Worm (Caenorhabditis elegans): Measurements from ENCODE around the gene E02H9.1.
"Not testable (repeated sequence)": the region's sequence is repeated elsewhere in the genome, so short reads cannot be mapped to it uniquely, and the experiment has no call there.

E02H9.1 gene

ce11 chrIII:2454757-2455306 lies 13.5 kb upstream of the E02H9.1 start, which contains the start of gene nhr-121:
nhr-121 (minus strand) TSS chrIII:2454807.
- no peak for TF ChIP-seq madf-2 (tag; optimal IDR thresholded peaks at IDR 0.05)
- no peak for TF ChIP-seq elt-4 (tag; optimal IDR thresholded peaks at IDR 0.05)
- TF ChIP-seq unc-86 (tag; optimal IDR thresholded peaks at IDR 0.05): no peak
- TF ChIP-seq mec-3 (tag; optimal IDR thresholded peaks at IDR 0.05; ENCODE audit: borderline replicate concordance): no peak
- TF ChIP-seq pag-3 (tag; optimal IDR thresholded peaks at IDR 0.05; ENCODE audit: borderline replicate concordance): no peak
- TF ChIP-seq ttx-3 (tag; optimal IDR thresholded peaks at IDR 0.05): no peak
- no peak for TF ChIP-seq T23F11.4 (GFP tag; optimal IDR thresholded peaks at IDR 0.05)
- TF ChIP-seq nfya-1 (tag; optimal IDR thresholded peaks at IDR 0.05): no peak
- no peak for TF ChIP-seq nhr-232 (tag; optimal IDR thresholded peaks at IDR 0.05)
- TF ChIP-seq ref-2 (tag; optimal IDR thresholded peaks at IDR 0.05): no peak
- TF ChIP-seq fkh-10 (GFP tag; optimal IDR thresholded peaks at IDR 0.05): no peak
- TF ChIP-seq sdc-2 (tag; optimal IDR thresholded peaks at IDR 0.05): no peak
- no peak for TF ChIP-seq lin-11 (tag; optimal IDR thresholded peaks at IDR 0.05)

ce11 chrIII:2455456-2455855 lies 12.8 kb upstream of the E02H9.1 start:
- TF ChIP-seq hlh-6 (tag; optimal IDR thresholded peaks at IDR 0.05) (peak; percentile 15), dve-1 (tag; optimal IDR thresholded peaks at IDR 0.05) (peak; percentile 26), sdc-2 (tag; optimal IDR thresholded peaks at IDR 0.05) (peak; percentile 30), syd-9 (tag; optimal IDR thresholded peaks at IDR 0.05) (peak; percentile 16)

ce11 chrIII:2458742-2459141 lies 9.5 kb upstream of the E02H9.1 start, which contains the start of gene E02H9.3:
E02H9.3 (plus strand) TSS chrIII:2459042.
- not testable (repeated sequence) for TF ChIP-seq dmd-4 (tag; optimal IDR thresholded peaks at IDR 0.05; ENCODE audit: borderline replicate concordance); pros-1 (tag; optimal IDR thresholded peaks at IDR 0.05); pqm-1 (tag; optimal IDR thresholded peaks at IDR 0.05)

- TF ChIP-seq sox-4 (tag; optimal IDR thresholded peaks at IDR 0.05) (no peak), che-1 (tag; optimal IDR thresholded peaks at IDR 0.05) (no peak), tbx-2 (tag; optimal IDR thresholded peaks at IDR 0.05) (peak; percentile 7), nfya-1 (tag; optimal IDR thresholded peaks at IDR 0.05) (peak; percentile 71), dve-1 (tag; optimal IDR thresholded peaks at IDR 0.05) (peak; percentile 2), pag-3 (tag; optimal IDR thresholded peaks at IDR 0.05; ENCODE audit: borderline replicate concordance) (no peak), hlh-30 (tag; optimal IDR thresholded peaks at IDR 0.05; ENCODE audit: insufficient read depth) (peak; percentile 61), K09A11.1 (tag; optimal IDR thresholded peaks at IDR 0.05; ENCODE audit: insufficient read depth) (no peak), elt-2 (tag; optimal IDR thresholded peaks at IDR 0.05) (peak; percentile 29)
These were observed 3.6 kb downstream of the E02H9.1 start for ce11 chrIII:2471855-2472254.

DNA sequence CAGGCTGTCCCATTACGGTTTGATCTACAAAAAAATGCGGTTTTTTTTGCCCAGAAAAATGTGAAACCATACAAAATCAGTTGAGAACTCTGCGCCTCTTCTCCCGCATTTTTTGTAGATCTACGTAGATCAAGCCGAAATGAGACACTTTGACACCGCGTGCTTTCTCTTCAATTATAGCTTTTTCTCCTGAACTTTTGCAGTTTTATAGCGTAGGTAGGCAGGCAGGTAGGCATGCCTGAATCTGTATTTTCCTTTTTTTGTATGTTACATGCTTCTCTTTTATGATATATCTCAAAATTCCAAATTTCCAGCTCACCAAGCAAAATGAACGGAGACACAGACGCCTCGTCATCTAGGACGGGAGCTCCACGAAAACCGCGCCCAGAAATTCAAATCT lies 5.3 kb downstream of the E02H9.1 start, which contains the start of gene smg-6:
smg-6 (plus strand) TSS at position 301 of the 400 bp plus-strand sequence.
- TF ChIP-seq ceh-30 (tag; optimal IDR thresholded peaks at IDR 0.05) (no peak), pat-9 (tag; optimal IDR thresholded peaks at IDR 0.05) (no peak), ttx-3 (tag; optimal IDR thresholded peaks at IDR 0.05) (no peak), ceh-31 (tag; optimal IDR thresholded peaks at IDR 0.05) (no peak), fax-1 (tag; optimal IDR thresholded peaks at IDR 0.05) (no peak), ceh-14 (tag; optimal IDR thresholded peaks at IDR 0.05) (no peak), ama-1 (optimal IDR thresholded peaks at IDR 0.05) (no peak), lim-6 (tag; optimal IDR thresholded peaks at IDR 0.05) (no peak), ceh-19 (GFP tag; optimal IDR thresholded peaks at IDR 0.05) (no peak), Y22D7AL.16 (tag; optimal IDR thresholded peaks at IDR 0.05) (no peak), ceh-18 (tag; optimal IDR thresholded peaks at IDR 0.05) (no peak), hlh-8 (tag; optimal IDR thresholded peaks at IDR 0.05) (no peak), elt-4 (tag; optimal IDR thresholded peaks at IDR 0.05) (no peak)

All from whole organism, late embryonic.